Fruit fly (Drosophila melanogaster) whole organism, embryonic: ENCODE data around the gene egh.
A peak's percentile ranks its signal among the peaks of the same experiment; 100 is the strongest.

ENCODE experiments used
- CG11093 ChIP-seq: fragments of 200-800 bp; sonication (Bioruptor generic); IDR thresholded peaks from 3 replicates; pipeline ENCODE4 v1.3.6; 2022; ENCODE audit warnings: missing biosample characterization, missing genetic modification characterization
- CG11504 ChIP-seq: fragments of 200-800 bp; sonication (Bioruptor generic); optimal IDR thresholded peaks from 3 replicates; lab custom pipeline; 2019; ENCODE audit warnings: missing biosample characterization, mild to moderate bottlenecking, missing genetic modification characterization, moderate library complexity
- CG11695 ChIP-seq: fragments of 200-800 bp; sonication (Bioruptor generic); IDR thresholded peaks from 3 replicates; pipeline ENCODE4 v1.3.6; 2022; ENCODE audit warnings: missing biosample characterization, missing genetic modification characterization
- CG12071 ChIP-seq: fragments of 200-800 bp; sonication (Bioruptor generic); optimal IDR thresholded peaks from 3 replicates; lab custom pipeline; 2018; ENCODE audit warnings: missing biosample characterization, mild to moderate bottlenecking, missing genetic modification characterization
- CG12744 ChIP-seq: fragments of 200-800 bp; sonication (Bioruptor generic); optimal IDR thresholded peaks from 2 replicates; lab custom pipeline; 2016; ENCODE audit warnings: missing biosample characterization, missing genetic modification characterization
- CG13894 ChIP-seq: fragments of 200-800 bp; sonication (Bioruptor generic); optimal IDR thresholded peaks from 3 replicates; lab custom pipeline; 2018; ENCODE audit warnings: missing biosample characterization, mild to moderate bottlenecking, missing genetic modification characterization, moderate library complexity
- CG14667 ChIP-seq: fragments of 200-800 bp; sonication (Bioruptor generic); IDR thresholded peaks from 2 replicates; pipeline ENCODE4 v1.3.6; 2022; ENCODE audit warnings: missing biosample characterization, missing genetic modification characterization
- CG18011 ChIP-seq: fragments of 200-800 bp; sonication (Bioruptor generic); optimal IDR thresholded peaks from 2 replicates; lab custom pipeline; 2017; ENCODE audit warnings: missing biosample characterization, missing genetic modification characterization, mild to moderate bottlenecking, moderate library complexity, missing genotype
- CG3163 ChIP-seq: fragments of 200-800 bp; sonication (Bioruptor generic); optimal IDR thresholded peaks from 3 replicates; lab custom pipeline; 2016; ENCODE audit warnings: missing biosample characterization, missing genetic modification characterization
- CG34376 ChIP-seq: fragments of 200-800 bp; sonication (Bioruptor generic); optimal IDR thresholded peaks from 2 replicates; lab custom pipeline; 2018; ENCODE audit warnings: missing biosample characterization, mild to moderate bottlenecking, missing genetic modification characterization
- CG4617 ChIP-seq: fragments of 200-800 bp; sonication (Bioruptor generic); optimal IDR thresholded peaks from 3 replicates; lab custom pipeline; 2016; ENCODE audit warnings: missing biosample characterization, missing genetic modification characterization, borderline replicate concordance
- CG6175 ChIP-seq: fragments of 200-800 bp; sonication (Bioruptor generic); IDR thresholded peaks from 3 replicates; pipeline ENCODE4 v1.3.6; 2022; ENCODE audit warnings: missing biosample characterization, missing genetic modification characterization
- CG6254 ChIP-seq: fragments of 200-800 bp; sonication (Bioruptor generic); optimal IDR thresholded peaks from 3 replicates; lab custom pipeline; 2017; ENCODE audit warnings: mild to moderate bottlenecking, missing biosample characterization, missing genetic modification reagents, missing genetic modification characterization
- CG7271 ChIP-seq: fragments of 200-800 bp; sonication (Bioruptor generic); optimal IDR thresholded peaks from 2 replicates; lab custom pipeline; 2018; ENCODE audit warnings: missing biosample characterization, mild to moderate bottlenecking, missing genetic modification characterization, moderate library complexity
- CG8924 ChIP-seq: fragments of 200-800 bp; optimal IDR thresholded peaks from 3 replicates; lab custom pipeline; 2019; ENCODE audit warnings: missing biosample characterization, mild to moderate bottlenecking, missing genetic modification characterization, moderate library complexity
- D ChIP-seq, 2 experiments: fragments of 200-800 bp in 1 of 2; fragments of >200 bp in 1 of 2; sonication (Bioruptor generic) in 1 of 2; optimal IDR thresholded peaks; 2 replicates in 1 of 2; 3 replicates in 1 of 2; lab custom pipeline; 2017; ENCODE audit warnings: mild to moderate bottlenecking in 1 of 2, missing biosample characterization in 1 of 2, missing genetic modification characterization in 1 of 2, missing genetic modification reagents in 1 of 2
- Doc2 ChIP-seq: fragments of 200-800 bp; sonication (Bioruptor generic); IDR thresholded peaks from 2 replicates; pipeline ENCODE4 v1.3.6; 2022; ENCODE audit warnings: missing biosample characterization, missing genetic modification characterization
- Dref ChIP-seq: fragments of 200-800 bp; sonication (Bioruptor generic); IDR thresholded peaks from 2 replicates; pipeline ENCODE4 v1.3.6; 2022; ENCODE audit warnings: missing biosample characterization, missing genetic modification characterization
- Fer3 ChIP-seq: fragments of 200-800 bp; sonication (Bioruptor generic); optimal IDR thresholded peaks from 2 replicates; lab custom pipeline; 2018; ENCODE audit warnings: missing biosample characterization, mild to moderate bottlenecking, missing genetic modification characterization, moderate library complexity
- Gug ChIP-seq: fragments of 200-800 bp; sonication (Bioruptor generic); IDR thresholded peaks from 4 replicates; pipeline ENCODE4 v1.3.6; 2022; ENCODE audit warnings: missing biosample characterization, missing genetic modification characterization
- Lpt ChIP-seq: fragments of >200 bp; optimal IDR thresholded peaks from 2 replicates; lab custom pipeline; 2018; ENCODE audit warnings: missing biosample characterization, missing genetic modification characterization
- Med ChIP-seq: fragments of 200-800 bp; sonication (Bioruptor generic); peaks from one replicate; lab custom pipeline; 2016; ENCODE audit warnings: missing biosample characterization, missing genetic modification characterization, mild to moderate bottlenecking, inconsistent platforms, moderate library complexity
- NC2α ChIP-seq: fragments of 200-800 bp; sonication (Bioruptor generic); optimal IDR thresholded peaks from 2 replicates; lab custom pipeline; 2016; ENCODE audit warnings: missing biosample characterization, missing genetic modification characterization
- Pdp1 ChIP-seq, 2 experiments: fragments of 200-800 bp; sonication (Bioruptor generic); optimal IDR thresholded peaks; 3 replicates each; lab custom pipeline; 2016; ENCODE audit warnings: missing biosample characterization in 2 of 2, missing genetic modification characterization in 2 of 2, mild to moderate bottlenecking in 1 of 2, moderate library complexity in 1 of 2
- TFAM ChIP-seq: fragments of 200-800 bp; sonication (Bioruptor generic); optimal IDR thresholded peaks from 2 replicates; lab custom pipeline; 2017; ENCODE audit warnings: missing biosample characterization, missing genetic modification characterization, inconsistent platforms
- Taf1 ChIP-seq: fragments of 200-800 bp; sonication (Bioruptor generic); IDR thresholded peaks from 2 replicates; pipeline ENCODE4 v1.3.6; 2022; ENCODE audit warnings: missing biosample characterization, missing genetic modification characterization
- Tbp ChIP-seq: fragments of >200 bp; optimal IDR thresholded peaks from 2 replicates; lab custom pipeline; 2018; ENCODE audit warnings: missing biosample characterization, missing genetic modification characterization
- Xbp1 ChIP-seq: fragments of 200-800 bp; sonication (Bioruptor generic); optimal IDR thresholded peaks from 3 replicates; lab custom pipeline; 2016; ENCODE audit warnings: missing biosample characterization, mild to moderate bottlenecking, missing genetic modification characterization
- ap ChIP-seq: fragments of 200-800 bp; sonication (Bioruptor generic); IDR thresholded peaks from 2 replicates; pipeline ENCODE4 v1.3.6; 2022; ENCODE audit warnings: missing biosample characterization, missing genetic modification characterization
- ato ChIP-seq: fragments of 200-800 bp; sonication (Bioruptor generic); IDR thresholded peaks from 2 replicates; pipeline ENCODE4 v1.3.6; 2022; ENCODE audit warnings: missing biosample characterization, missing genetic modification characterization; ENCODE audit not compliant: partially characterized antibody
- cad ChIP-seq: fragments of >200 bp; optimal IDR thresholded peaks from 2 replicates; lab custom pipeline; 2017; ENCODE audit warnings: missing biosample characterization, missing genetic modification characterization
- caup ChIP-seq: fragments of 200-800 bp; sonication (Bioruptor generic); optimal IDR thresholded peaks from 3 replicates; lab custom pipeline; 2017; ENCODE audit warnings: missing biosample characterization, mild to moderate bottlenecking, missing genetic modification characterization, moderate library complexity; ENCODE audit not compliant: severe bottlenecking
- cwo ChIP-seq: fragments of 200-800 bp; sonication (Bioruptor generic); optimal IDR thresholded peaks from 3 replicates; lab custom pipeline; 2017; ENCODE audit warnings: missing biosample characterization, missing genetic modification characterization, mild to moderate bottlenecking, moderate library complexity, missing genetic modification reagents
- gro ChIP-seq: fragments of 200-800 bp; sonication (Bioruptor generic); optimal IDR thresholded peaks from 2 replicates; lab custom pipeline; 2016; ENCODE audit warnings: missing biosample characterization, missing genetic modification characterization
- hbn ChIP-seq: fragments of 200-800 bp; sonication (Bioruptor generic); IDR thresholded peaks from 2 replicates; pipeline ENCODE4 v1.3.6; 2022; ENCODE audit warnings: missing biosample characterization, missing genetic modification characterization; ENCODE audit not compliant: partially characterized antibody
- luna ChIP-seq: fragments of 200-800 bp; sonication (Bioruptor generic); optimal IDR thresholded peaks from 2 replicates; lab custom pipeline; 2016; ENCODE audit warnings: missing biosample characterization, missing genetic modification characterization
- pho ChIP-seq: fragments of 200-800 bp; sonication (Bioruptor generic); optimal IDR thresholded peaks from 2 replicates; lab custom pipeline; 2016; ENCODE audit warnings: missing biosample characterization, missing genetic modification characterization
- psq ChIP-seq: fragments of 200-800 bp; sonication (Bioruptor generic); optimal IDR thresholded peaks from 2 replicates; lab custom pipeline; 2017; ENCODE audit warnings: missing biosample characterization, missing genetic modification characterization
- shn ChIP-seq: fragments of 200-800 bp; sonication (Bioruptor generic); optimal IDR thresholded peaks from 3 replicates; lab custom pipeline; 2016; ENCODE audit warnings: missing biosample characterization, missing genetic modification characterization
- slou ChIP-seq: fragments of 200-800 bp; sonication (Bioruptor generic); optimal IDR thresholded peaks from 3 replicates; lab custom pipeline; 2016; ENCODE audit warnings: missing biosample characterization, missing genetic modification characterization
- sr ChIP-seq: fragments of 200-800 bp; sonication (Bioruptor generic); IDR thresholded peaks from 3 replicates; pipeline ENCODE4 v1.3.6; 2022; ENCODE audit warnings: missing biosample characterization, missing genetic modification characterization
- twi ChIP-seq: fragments of 200-800 bp; optimal IDR thresholded peaks from 2 replicates; lab custom pipeline; 2019; ENCODE audit warnings: missing biosample characterization, mild to moderate bottlenecking, missing genetic modification characterization, moderate library complexity
- unpg ChIP-seq: fragments of 200-800 bp; sonication (Bioruptor generic); optimal IDR thresholded peaks from 3 replicates; lab custom pipeline; 2018; ENCODE audit warnings: missing biosample characterization, mild to moderate bottlenecking, missing genetic modification characterization, moderate library complexity
- vvl ChIP-seq: fragments of 200-800 bp; sonication (Bioruptor generic); IDR thresholded peaks from 2 replicates; pipeline ENCODE4 v1.3.6; 2022; ENCODE audit warnings: missing biosample characterization, missing genetic modification characterization
- yki ChIP-seq: fragments of >200 bp; optimal IDR thresholded peaks from 3 replicates; lab custom pipeline; 2018
- zf30C ChIP-seq: fragments of 200-800 bp; sonication (Bioruptor generic); optimal IDR thresholded peaks from 3 replicates; lab custom pipeline; 2018; ENCODE audit warnings: missing biosample characterization, mild to moderate bottlenecking, missing genetic modification characterization

Gene egh

DNA sequence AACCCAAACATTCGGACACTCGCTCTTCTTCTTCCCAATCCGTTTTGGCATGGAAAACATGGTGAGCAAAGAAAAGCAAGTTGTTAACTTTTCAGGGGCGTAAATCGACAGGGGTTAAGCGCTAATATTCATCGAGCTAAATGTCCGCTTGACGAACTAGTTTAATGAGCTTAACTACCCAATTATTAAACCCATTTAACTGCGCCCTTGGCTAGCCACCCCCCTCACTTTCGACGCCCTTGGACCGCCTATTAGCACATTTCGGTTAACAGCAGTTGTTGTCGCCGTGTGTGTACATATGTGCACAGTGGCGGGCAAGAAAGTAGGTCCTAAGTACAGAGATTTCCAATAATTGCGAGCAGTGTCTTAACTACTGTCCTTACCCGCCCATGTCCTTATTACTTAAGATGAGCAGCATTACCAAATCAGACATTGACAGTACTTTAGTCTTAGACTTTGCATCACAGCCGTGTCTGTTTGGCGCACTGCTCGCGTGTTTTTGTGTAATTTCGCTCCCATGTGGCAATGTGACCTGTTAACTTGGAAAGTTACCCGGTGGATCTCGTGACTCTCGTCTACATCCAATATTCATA, 1.2 kb downstream of the egh start (continued):
- peak; percentile 92 to 94 for TF ChIP-seq Pdp1 (GFP tag; optimal IDR thresholded peaks at IDR 0.05; lab: Kevin White, UChicago)
- peak; percentile 67 for TF ChIP-seq CG6254 (GFP tag; lab: Kevin White, UChicago)
- TF ChIP-seq cad (GFP tag; lab: Kevin White, UChicago): no peak
- peak; percentile 42 for TF ChIP-seq Dref
- TF ChIP-seq zf30C (GFP tag; lab: Kevin White, UChicago): no peak
- peak; percentile 89 for TF ChIP-seq CG13894
- peak; percentile 96 for TF ChIP-seq vvl (GFP tag; lab: Robert Waterston, UW)
- TF ChIP-seq CG11504 (tag; lab: Kevin White, UChicago): peak; percentile 89
- peak; percentile 80 for TF ChIP-seq CG18011 (GFP tag; lab: Kevin White, UChicago)
- peak; percentile 93 for TF ChIP-seq Taf1 (GFP tag; lab: Robert Waterston, UW)
- TF ChIP-seq Lpt (GFP tag; lab: Kevin White, UChicago): no peak
- peak; percentile 77 for TF ChIP-seq CG4617
- peak; percentile 89 for TF ChIP-seq unpg (GFP tag; lab: Kevin White, UChicago)
- TF ChIP-seq CG34376 (GFP tag; lab: Kevin White, UChicago): peak; percentile 50
- no peak for TF ChIP-seq yki (lab: Kevin White, UChicago)
- no peak for TF ChIP-seq D (optimal IDR thresholded peaks at IDR 0.05; lab: Kevin White, UChicago)
- TF ChIP-seq D (GFP tag; optimal IDR thresholded peaks at IDR 0.05; lab: Kevin White, UChicago): peak; percentile 66
- TF ChIP-seq caup (GFP tag; lab: Kevin White, UChicago): peak; percentile 93
- peak; percentile 97 for TF ChIP-seq Gug (GFP tag; lab: Robert Waterston, UW)
- TF ChIP-seq shn (GFP tag; lab: Kevin White, UChicago): peak; percentile 95
- peak; percentile 93 for TF ChIP-seq Fer3 (tag; lab: Kevin White, UChicago)
- peak; percentile 5 for TF ChIP-seq TFAM (GFP tag; lab: Kevin White, UChicago)
- TF ChIP-seq Tbp (GFP tag; lab: Kevin White, UChicago): no peak
- TF ChIP-seq CG14667 (GFP tag; lab: Robert Waterston, UW): peak; percentile 90
- peak; percentile 83 for TF ChIP-seq CG11093 (GFP tag; lab: Robert Waterston, UW)
- peak; percentile 64 for TF ChIP-seq Doc2 (GFP tag; lab: Robert Waterston, UW)
- TF ChIP-seq Xbp1 (GFP tag; lab: Kevin White, UChicago): peak; percentile 93
- peak; percentile 79 for TF ChIP-seq CG3163 (GFP tag; lab: Kevin White, UChicago)
- peak; percentile 88 for TF ChIP-seq CG8924 (tag; lab: Kevin White, UChicago)
- no peak for TF ChIP-seq CG7271
- TF ChIP-seq ato (GFP tag; lab: Robert Waterston, UW): no peak
- TF ChIP-seq luna (GFP tag; lab: Kevin White, UChicago): peak; percentile 94
- no peak for TF ChIP-seq hbn (GFP tag; lab: Robert Waterston, UW)
- peak; percentile 90 for TF ChIP-seq CG11695 (GFP tag; lab: Robert Waterston, UW)
- TF ChIP-seq NC2α (GFP tag; lab: Kevin White, UChicago): peak; percentile 68
- peak; percentile 96 for TF ChIP-seq gro (GFP tag; lab: Kevin White, UChicago)
- TF ChIP-seq ap (GFP tag; lab: Robert Waterston, UW): peak; percentile 75
- TF ChIP-seq Med (GFP tag; lab: Kevin White, UChicago): peak; percentile 100
- peak; percentile 93 for TF ChIP-seq slou (GFP tag; lab: Kevin White, UChicago)
- peak; percentile 72; the same call in 2 of the 3 replicates for TF ChIP-seq sr (GFP tag; lab: Robert Waterston, UW)
- peak; percentile 95 for TF ChIP-seq CG6175 (GFP tag; lab: Robert Waterston, UW)
- peak; percentile 93 for TF ChIP-seq cwo (GFP tag; lab: Kevin White, UChicago)
- TF ChIP-seq psq (GFP tag; lab: Kevin White, UChicago): peak; percentile 65
- TF ChIP-seq pho (GFP tag; lab: Kevin White, UChicago): peak; percentile 97
- TF ChIP-seq twi (tag; lab: Kevin White, UChicago): peak; percentile 47
- TF ChIP-seq CG12744 (GFP tag; lab: Kevin White, UChicago): peak; percentile 89
- peak; percentile 90 for TF ChIP-seq CG12071 (GFP tag; lab: Kevin White, UChicago)
